Fruit fly (Drosophila melanogaster) whole organism: ENCODE measurements around the gene Atac1.

Experiments
- CG8478 ChIP-seq: fragments of >200 bp; optimal IDR thresholded peaks from 2 replicates; lab custom pipeline; 2018; ENCODE audit warnings: inconsistent platforms
- Dll ChIP-seq: fragments of >200 bp; optimal IDR thresholded peaks from 2 replicates; lab custom pipeline; 2017
- EcR ChIP-seq, 2 experiments: fragments of >200 bp; optimal IDR thresholded peaks; 2 replicates each; lab custom pipeline; 2017; ENCODE audit warnings: missing biosample characterization in 2 of 2, missing genetic modification characterization in 2 of 2, missing genetic modification reagents in 2 of 2
- pan ChIP-seq: fragments of >200 bp; optimal IDR thresholded peaks from 2 replicates; lab custom pipeline; 2017
- psq ChIP-seq: fragments of >200 bp; optimal IDR thresholded peaks from 2 replicates; lab custom pipeline; 2017
- usp ChIP-seq: fragments of >200 bp; optimal IDR thresholded peaks from 2 replicates; lab custom pipeline; 2017; ENCODE audit warnings: missing biosample characterization, missing genetic modification characterization, mixed read lengths

Gene Atac1

DNA sequence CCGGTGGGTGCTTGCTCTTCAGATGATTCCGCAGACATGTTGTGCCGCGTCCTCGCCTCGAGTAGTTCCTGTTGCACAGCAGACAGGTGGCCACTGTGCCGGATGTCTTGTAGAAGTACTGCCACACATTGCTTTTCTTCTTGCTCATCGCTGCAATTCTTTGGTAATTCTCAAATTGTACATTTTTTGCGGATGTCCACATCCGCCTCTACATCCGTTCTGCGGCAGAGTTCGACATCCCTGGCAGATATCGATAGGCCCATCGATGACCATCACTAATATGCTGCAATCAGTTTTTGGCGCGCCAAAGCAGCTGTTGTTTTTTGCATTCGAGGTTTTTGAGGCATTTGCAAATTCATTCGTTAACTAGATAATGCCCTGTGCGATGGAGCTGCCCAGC is 3.4 kb downstream of the Atac1 start, which contains the start of the genes CG13775 and CG3430:
TSS of gene CG13775 (minus strand) at position 226 of the 400 bp plus-strand sequence.
TSS of gene CG3430 (plus strand) at position 284 of the 400 bp plus-strand sequence.
- TF ChIP-seq CG8478 (lab: Kevin White, UChicago) (no peak), psq (no peak), pan (lab: Kevin White, UChicago) (no peak), Dll (lab: Kevin White, UChicago) (no peak)

DNA sequence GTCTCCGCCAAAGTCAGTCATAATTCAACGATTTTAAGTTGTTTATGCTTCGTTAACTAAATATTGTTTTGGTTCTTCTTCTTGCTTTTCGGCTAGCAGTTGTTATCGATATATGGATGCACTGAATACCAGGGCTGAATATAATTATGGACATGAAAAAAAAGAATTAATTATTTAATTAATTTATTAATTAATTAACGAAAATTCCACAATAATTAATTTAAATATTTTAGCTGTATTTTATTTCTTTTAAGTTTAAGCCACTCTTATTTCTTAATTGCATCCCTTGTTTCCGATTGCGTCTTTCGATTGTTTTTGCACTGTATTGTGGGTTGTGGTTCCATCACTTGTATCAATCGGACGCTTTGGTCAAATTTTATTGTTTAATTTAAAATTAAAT is 10.0 kb downstream of the Atac1 start, which contains the start of the genes Gas41 and SA1:
TSS of gene Gas41 (minus strand) at position 112 of the 400 bp plus-strand sequence.
TSS of gene SA1 (plus strand) at position 326 of the 400 bp plus-strand sequence.
- TF ChIP-seq EcR (GFP tag; optimal IDR thresholded peaks at IDR 0.05; lab: Kevin White, UChicago) (no peak), psq (no peak), CG8478 (lab: Kevin White, UChicago) (no peak), pan (lab: Kevin White, UChicago) (no peak), usp (no peak), Dll (lab: Kevin White, UChicago) (no peak)

dm6 chr2L:6948540-6948942 is 11.6 kb downstream of the Atac1 start, which contains the start of gene ihog:
TSS of gene ihog (minus strand) at chr2L:6948808.
- TF ChIP-seq Dll (lab: Kevin White, UChicago), result no peak
- TF ChIP-seq pan (lab: Kevin White, UChicago), result no peak
- TF ChIP-seq EcR (GFP tag; optimal IDR thresholded peaks at IDR 0.05; lab: Kevin White, UChicago), result no peak
- TF ChIP-seq usp, result no peak
- no peak for TF ChIP-seq psq
- no peak for TF ChIP-seq CG8478 (lab: Kevin White, UChicago)

DNA sequence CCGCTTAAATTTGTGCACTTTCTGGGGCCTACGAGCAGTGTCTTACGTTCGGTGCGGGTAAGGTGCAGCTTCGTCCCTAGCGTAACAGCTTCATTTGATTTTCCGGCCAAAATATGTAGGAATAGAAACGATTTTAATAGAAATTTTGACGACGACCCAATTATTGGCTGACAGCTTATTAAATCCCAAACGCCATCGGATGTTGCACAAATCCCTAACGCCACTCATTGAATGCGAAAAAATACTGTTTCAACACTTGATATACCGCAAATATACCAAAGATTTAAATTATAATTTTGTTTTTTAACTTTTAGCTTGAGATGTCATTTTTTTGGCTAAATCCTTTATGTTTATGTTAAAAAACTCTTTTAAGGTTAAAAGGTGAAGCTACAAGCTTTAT is 15.0 kb downstream of the Atac1 start, which contains the start of gene Fgop2:
TSS of gene Fgop2 (minus strand) at position 202 of the 400 bp plus-strand sequence.
- TF ChIP-seq CG8478 (lab: Kevin White, UChicago) (no peak), usp (no peak), pan (lab: Kevin White, UChicago) (no peak), EcR (GFP tag; optimal IDR thresholded peaks at IDR 0.05; lab: Kevin White, UChicago) (no peak), psq (no peak), Dll (lab: Kevin White, UChicago) (no peak)

DNA sequence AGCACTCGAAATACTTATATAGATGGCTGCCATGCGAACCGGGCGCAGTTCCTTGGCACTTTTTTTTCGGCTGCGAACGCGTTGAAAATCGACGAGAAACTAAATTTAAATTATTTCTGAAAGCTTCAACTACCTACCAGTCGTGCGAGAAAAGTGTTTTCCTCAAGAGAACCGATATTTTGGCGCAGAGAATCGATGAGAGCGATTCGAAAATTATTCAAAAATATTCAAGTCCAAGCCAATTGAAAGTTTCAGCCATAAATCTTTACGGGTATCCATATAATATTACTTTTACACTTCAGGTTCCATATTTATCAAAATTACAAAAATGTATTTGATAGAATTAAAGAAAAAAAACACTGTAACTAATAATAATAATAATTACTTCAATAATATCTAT is 17.4 kb downstream of the Atac1 start, which contains the start of gene CG18304:
TSS of gene CG18304 (minus strand) at position 101 of the 400 bp plus-strand sequence.
- TF ChIP-seq Dll (lab: Kevin White, UChicago) (no peak), psq (no peak), usp (no peak), CG8478 (lab: Kevin White, UChicago) (no peak), pan (lab: Kevin White, UChicago) (no peak), EcR (GFP tag; optimal IDR thresholded peaks at IDR 0.05; lab: Kevin White, UChicago) (no peak)

- no peak for TF ChIP-seq Dll (lab: Kevin White, UChicago)
- no peak for TF ChIP-seq CG8478 (lab: Kevin White, UChicago)
- no peak for TF ChIP-seq usp
- TF ChIP-seq EcR (GFP tag; optimal IDR thresholded peaks at IDR 0.05; lab: Kevin White, UChicago), result no peak
- no peak for TF ChIP-seq pan (lab: Kevin White, UChicago)
- TF ChIP-seq psq, result no peak
Observed at dm6 chr2L:6941731-6942130, 18.4 kb downstream of the Atac1 start.

- no peak for TF ChIP-seq Dll (lab: Kevin White, UChicago)
- no peak for TF ChIP-seq psq
- no peak for TF ChIP-seq CG8478 (lab: Kevin White, UChicago)
- TF ChIP-seq usp, result no peak
Observed at dm6 chr2L:6939698-6940097, 20.4 kb downstream of the Atac1 start.

DNA sequence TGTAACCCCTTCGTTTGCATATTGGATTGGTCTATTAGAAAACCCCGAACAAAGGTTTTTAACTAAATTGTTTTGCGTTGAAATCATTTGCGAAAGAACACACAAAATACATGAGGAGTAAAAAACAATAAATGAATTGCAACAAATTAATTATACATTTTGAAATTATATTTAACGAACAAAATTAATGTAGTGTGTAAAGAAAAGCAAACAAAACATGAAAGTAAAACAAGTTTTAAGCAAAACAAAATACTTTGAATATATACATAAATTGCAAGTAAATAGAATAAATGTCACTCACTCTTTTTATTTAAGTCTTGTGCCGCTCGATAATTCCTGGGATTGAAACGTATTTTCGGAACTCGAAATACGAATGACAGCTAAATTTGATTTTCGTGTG is 28.3 kb downstream of the Atac1 start, which contains the start of gene CG43232:
TSS of gene CG43232 (plus strand) at position 301 of the 400 bp plus-strand sequence.
- no peak for TF ChIP-seq EcR (GFP tag; optimal IDR thresholded peaks at IDR 0.05; lab: Kevin White, UChicago)
- TF ChIP-seq Dll (lab: Kevin White, UChicago), result no peak
- no peak for TF ChIP-seq CG8478 (lab: Kevin White, UChicago)
- no peak for TF ChIP-seq psq
- TF ChIP-seq pan (lab: Kevin White, UChicago), result no peak
- no peak for TF ChIP-seq usp

DNA sequence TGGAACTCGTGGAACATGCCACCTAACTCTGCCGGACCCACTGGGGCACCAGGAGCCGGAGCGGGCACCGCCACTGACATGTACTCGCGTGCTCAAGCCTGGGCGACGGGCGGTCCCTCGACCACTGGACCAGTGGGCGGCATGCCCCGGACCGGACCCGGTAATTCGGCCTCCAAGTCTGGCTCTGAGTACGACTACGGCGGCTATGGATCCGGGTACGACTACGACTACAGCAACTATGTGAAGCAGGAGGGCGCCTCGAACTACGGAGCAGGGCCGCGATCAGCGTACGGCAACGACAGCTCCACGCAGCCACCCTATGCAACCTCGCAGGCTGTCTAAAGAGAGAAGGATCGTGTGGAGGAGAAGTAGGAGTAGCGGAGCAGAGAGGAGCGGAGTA is 35.0 kb downstream of the Atac1 start:
- TF ChIP-seq psq (no peak), usp (no peak), CG8478 (lab: Kevin White, UChicago) (no peak), EcR (GFP tag; optimal IDR thresholded peaks at IDR 0.05; lab: Kevin White, UChicago) (no peak), pan (lab: Kevin White, UChicago) (no peak), Dll (lab: Kevin White, UChicago) (no peak)

- no peak for TF ChIP-seq Dll (lab: Kevin White, UChicago)
- no peak for TF ChIP-seq EcR (GFP tag; optimal IDR thresholded peaks at IDR 0.05; lab: Kevin White, UChicago)
- TF ChIP-seq usp, result no peak
- no peak for TF ChIP-seq psq
- no peak for TF ChIP-seq CG8478 (lab: Kevin White, UChicago)
- TF ChIP-seq pan (lab: Kevin White, UChicago), result no peak
Observed at dm6 chr2L:6922091-6922753, 37.9 kb downstream of the Atac1 start.

DNA sequence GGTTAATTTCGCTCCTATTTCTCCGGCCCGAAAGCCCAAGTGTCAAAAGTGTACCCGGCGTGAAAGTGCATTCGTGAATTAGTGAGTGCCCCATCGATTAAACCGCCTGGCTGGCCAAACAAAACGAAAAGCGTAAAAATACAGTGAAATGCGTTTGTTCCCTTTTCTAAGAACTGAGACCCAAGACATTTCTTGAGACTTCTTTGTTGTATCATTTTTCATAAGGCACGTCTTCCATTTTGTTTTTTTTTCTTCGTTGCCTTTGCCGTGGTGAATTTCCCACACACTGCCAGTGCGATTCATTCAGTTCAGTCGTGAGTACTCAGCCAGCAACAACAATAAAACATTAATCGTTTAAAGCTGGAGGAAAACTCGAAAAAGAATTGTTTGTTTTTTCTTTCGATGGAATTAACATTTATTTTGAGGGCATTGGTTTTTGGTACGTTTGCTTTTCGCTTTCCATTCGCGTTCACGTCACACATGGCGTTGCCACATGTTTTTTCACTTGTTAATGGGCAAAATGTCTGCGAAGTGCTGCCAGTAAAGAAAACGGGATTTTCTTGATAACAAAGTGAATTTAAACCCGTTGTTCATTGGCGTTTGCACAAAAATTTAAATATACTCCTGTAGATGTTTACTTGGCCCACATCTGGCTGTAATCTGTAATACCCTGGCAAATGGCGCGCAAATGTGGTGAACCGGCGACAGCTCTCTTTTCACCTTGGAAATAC is 38.6 kb downstream of the Atac1 start:
- no peak for TF ChIP-seq usp
- TF ChIP-seq Dll (lab: Kevin White, UChicago), result no peak
- TF ChIP-seq pan (lab: Kevin White, UChicago), result no peak
- TF ChIP-seq psq, result no peak
